Worm (Caenorhabditis elegans) whole organism, mixed stage, embryonic: ENCODE measurements around the gene C53A5.11.

Experiments
- ceh-39 ChIP-seq: fragments of 150-350 bp; optimal IDR thresholded peaks from 2 replicates; lab custom pipeline; 2014; ENCODE audit warnings: missing biosample characterization, missing genetic modification characterization
- ceh-43 ChIP-seq: fragments of 200-800 bp; sonication (Bioruptor generic); optimal IDR thresholded peaks from 2 replicates; lab custom pipeline; 2018; ENCODE audit warnings: mild to moderate bottlenecking, missing genetic modification characterization, moderate library complexity, missing compliant biosample characterization
- elt-1 ChIP-seq: sonication (generic microtip); optimal IDR thresholded peaks from 2 replicates; lab custom pipeline; 2017; ENCODE audit warnings: missing genetic modification characterization, mild to moderate bottlenecking, missing compliant biosample characterization, antibody characterized with exemption, moderate library complexity, borderline replicate concordance; ENCODE audit not compliant: insufficient read depth
- elt-3 ChIP-seq: fragments of 150-350 bp; optimal IDR thresholded peaks from 2 replicates; lab custom pipeline; 2014; ENCODE audit warnings: missing biosample characterization, missing genetic modification characterization
- mep-1 ChIP-seq: fragments of 150-350 bp; optimal IDR thresholded peaks from 2 replicates; lab custom pipeline; 2017; ENCODE audit warnings: missing biosample characterization, missing genetic modification reagents, missing genetic modification characterization, inconsistent platforms
- mls-2 ChIP-seq: sonication (generic microtip); optimal IDR thresholded peaks from 2 replicates; lab custom pipeline; 2016; ENCODE audit warnings: mild to moderate bottlenecking, missing genetic modification characterization, moderate library complexity, missing compliant biosample characterization
- nhr-2 ChIP-seq: fragments of 150-350 bp; optimal IDR thresholded peaks from 2 replicates; lab custom pipeline; 2014; ENCODE audit warnings: missing biosample characterization, missing genetic modification characterization
- nhr-28 ChIP-seq: fragments of 150-350 bp; optimal IDR thresholded peaks from 2 replicates; lab custom pipeline; 2014; ENCODE audit warnings: missing biosample characterization, missing genetic modification characterization
- nhr-76 ChIP-seq: sonication (generic microtip); optimal IDR thresholded peaks from 2 replicates; lab custom pipeline; 2017; ENCODE audit warnings: missing biosample characterization, missing genetic modification characterization
- snpc-4 ChIP-seq: fragments of 150-350 bp; optimal IDR thresholded peaks from 2 replicates; lab custom pipeline; 2014; ENCODE audit warnings: missing biosample characterization, missing genetic modification characterization
- ztf-11 ChIP-seq: fragments of 150-350 bp; optimal IDR thresholded peaks from 2 replicates; lab custom pipeline; 2014; ENCODE audit warnings: missing biosample characterization, missing genetic modification characterization

DNA sequence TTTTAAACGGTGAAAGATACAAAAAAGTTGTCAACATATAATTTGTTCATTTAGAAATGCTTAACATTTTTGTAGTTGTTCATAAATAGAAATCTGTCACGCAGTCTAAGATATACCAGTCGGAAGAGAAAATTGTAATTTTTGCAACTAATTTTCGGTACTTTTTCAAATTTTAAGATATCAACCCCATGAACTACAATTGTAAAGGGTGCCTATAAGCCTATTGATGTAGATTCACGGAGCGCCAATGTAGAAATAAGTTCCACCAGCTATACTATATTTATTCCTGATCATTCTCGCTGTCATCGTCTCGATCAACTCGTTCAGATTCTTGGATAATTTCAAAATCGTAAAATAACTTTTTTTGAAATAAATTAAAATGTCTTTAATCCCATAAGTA is 32.3 kb downstream of the C53A5.11 start:
- TF ChIP-seq nhr-28 (tag; lab: Kevin White, UChicago) (no peak), mls-2 (no peak), nhr-2 (tag; lab: Kevin White, UChicago) (no peak), snpc-4 (no peak), mep-1 (tag; lab: Kevin White, UChicago) (no peak), elt-3 (tag; lab: Kevin White, UChicago) (no peak), ceh-43 (GFP tag; lab: Kevin White, UChicago) (no peak), ceh-39 (tag; lab: Kevin White, UChicago) (no peak), elt-1 (tag; lab: Kevin White, UChicago) (no peak), nhr-76 (no peak), ztf-11 (no peak)
